Worm (Caenorhabditis elegans) whole organism, young adult: Measurements from ENCODE around the gene D1086.10.

Experiments
- B0336.3 ChIP-seq: fragments of 200-800 bp; sonication (Bioruptor generic); IDR thresholded peaks from 2 replicates; pipeline ENCODE4 v1.3.6; 2022; ENCODE audit warnings: missing genetic modification characterization, missing compliant biosample characterization
- lag-1 ChIP-seq: fragments of 200-800 bp; sonication (Bioruptor generic); IDR thresholded peaks from 2 replicates; pipeline ENCODE4 v1.3.6; 2022; ENCODE audit warnings: missing genetic modification reagents, missing genetic modification characterization, missing compliant biosample characterization
- lsy-27 ChIP-seq: sonication (generic microtip); optimal IDR thresholded peaks from 2 replicates; lab custom pipeline; 2017; ENCODE audit warnings: missing genetic modification characterization, mild to moderate bottlenecking, missing compliant biosample characterization, antibody characterized with exemption, missing genotype, borderline replicate concordance; ENCODE audit not compliant: insufficient read depth
- repo-1 ChIP-seq: sonication (generic microtip); optimal IDR thresholded peaks from 2 replicates; lab custom pipeline; 2017; ENCODE audit warnings: mild to moderate bottlenecking, missing genetic modification characterization, missing compliant biosample characterization

DNA sequence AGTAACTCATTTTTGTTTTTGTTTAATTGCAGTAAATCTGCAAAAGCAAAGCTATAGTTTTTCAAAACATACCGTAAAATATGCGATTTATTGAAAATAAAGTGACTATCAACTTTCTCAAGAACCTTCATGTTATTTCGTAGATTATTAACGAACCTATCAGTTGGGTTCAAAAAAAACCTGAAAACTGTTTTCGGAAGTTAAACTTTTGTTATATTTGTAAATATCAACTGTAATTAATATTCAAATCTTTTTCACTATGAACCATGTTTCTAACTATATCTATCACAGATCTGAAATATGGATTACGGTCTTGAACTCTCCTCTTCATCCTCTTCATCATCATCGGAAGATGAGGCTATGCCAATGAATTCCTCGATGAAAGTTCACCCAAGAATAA is 5.5 kb downstream of the D1086.10 start, which contains the start of gene D1086.19:
- TF ChIP-seq B0336.3 (no peak), lsy-27 (tag; lab: Kevin White, UChicago) (no peak), repo-1 (tag; lab: Kevin White, UChicago) (no peak), lag-1 (GFP tag; lab: Robert Waterston, UW) (no peak)
